Fruit fly (Drosophila melanogaster) whole organism, embryonic: Measurements from ENCODE around the gene Tpr2.

Experiments
- Adf1 ChIP-seq: fragments of 200-800 bp; sonication (Bioruptor generic); IDR thresholded peaks from 2 replicates; pipeline ENCODE4 v1.3.6; 2022; ENCODE audit warnings: missing biosample characterization, missing genetic modification characterization
- Asciz ChIP-seq: fragments of 200-800 bp; sonication (Bioruptor generic); optimal IDR thresholded peaks from 2 replicates; lab custom pipeline; 2017; ENCODE audit warnings: missing biosample characterization, mild to moderate bottlenecking, missing genetic modification characterization, missing genetic modification reagents
- Atf-2 ChIP-seq: fragments of 200-800 bp; sonication (Bioruptor generic); optimal IDR thresholded peaks from 2 replicates; lab custom pipeline; 2016; ENCODE audit warnings: missing biosample characterization, missing genetic modification characterization
- Atf3 ChIP-seq: fragments of 200-800 bp; sonication (Bioruptor generic); optimal IDR thresholded peaks from 3 replicates; lab custom pipeline; 2016; ENCODE audit warnings: missing biosample characterization, missing genetic modification characterization
- BtbVII ChIP-seq: fragments of 200-800 bp; sonication (Bioruptor generic); optimal IDR thresholded peaks from 3 replicates; lab custom pipeline; 2017; ENCODE audit warnings: missing biosample characterization, mild to moderate bottlenecking, missing genetic modification characterization
- CG10209 ChIP-seq: fragments of 200-800 bp; sonication (Bioruptor generic); optimal IDR thresholded peaks from 3 replicates; lab custom pipeline; 2017; ENCODE audit warnings: missing biosample characterization, mild to moderate bottlenecking, missing genetic modification characterization, missing genetic modification reagents
- CG10462 ChIP-seq: fragments of 200-800 bp; sonication (Bioruptor generic); optimal IDR thresholded peaks from 2 replicates; lab custom pipeline; 2016; ENCODE audit warnings: missing biosample characterization, missing genetic modification characterization
- CG10979 ChIP-seq: fragments of 200-800 bp; sonication (Bioruptor generic); optimal IDR thresholded peaks from 2 replicates; lab custom pipeline; 2018; ENCODE audit warnings: missing biosample characterization, mild to moderate bottlenecking, missing genetic modification characterization, moderate library complexity
- CG11093 ChIP-seq: fragments of 200-800 bp; sonication (Bioruptor generic); IDR thresholded peaks from 3 replicates; pipeline ENCODE4 v1.3.6; 2022; ENCODE audit warnings: missing biosample characterization, missing genetic modification characterization
- CG11696 ChIP-seq: fragments of 200-800 bp; sonication (Bioruptor generic); IDR thresholded peaks from 2 replicates; pipeline ENCODE4 v1.3.6; 2022; ENCODE audit warnings: missing biosample characterization, missing genetic modification characterization
- CG12391 ChIP-seq: fragments of 200-800 bp; sonication (Bioruptor generic); optimal IDR thresholded peaks from 3 replicates; lab custom pipeline; 2018; ENCODE audit warnings: missing biosample characterization, mild to moderate bottlenecking, missing genetic modification characterization, moderate library complexity
- CG12769 ChIP-seq: fragments of 200-800 bp; sonication (Bioruptor generic); optimal IDR thresholded peaks from 2 replicates; lab custom pipeline; 2019; ENCODE audit warnings: missing biosample characterization, mild to moderate bottlenecking, missing genetic modification characterization, moderate library complexity
- CG13775 ChIP-seq: fragments of 200-800 bp; sonication (Bioruptor generic); optimal IDR thresholded peaks from 3 replicates; lab custom pipeline; 2017; ENCODE audit warnings: missing biosample characterization, mild to moderate bottlenecking, missing genetic modification characterization
- CG14965 ChIP-seq: fragments of 200-800 bp; sonication (Bioruptor generic); optimal IDR thresholded peaks from 2 replicates; lab custom pipeline; 2016; ENCODE audit warnings: missing biosample characterization, missing genetic modification characterization, borderline replicate concordance
- CG2712 ChIP-seq: fragments of 200-800 bp; optimal IDR thresholded peaks from 3 replicates; lab custom pipeline; 2019; ENCODE audit warnings: missing biosample characterization, mild to moderate bottlenecking, missing genetic modification characterization, moderate library complexity
- CG31365 ChIP-seq: fragments of 200-800 bp; sonication (Bioruptor generic); optimal IDR thresholded peaks from 2 replicates; lab custom pipeline; 2018; ENCODE audit warnings: missing biosample characterization, mild to moderate bottlenecking, missing genetic modification characterization
- CG4424 ChIP-seq: fragments of 200-800 bp; sonication (Bioruptor generic); optimal IDR thresholded peaks from 3 replicates; lab custom pipeline; 2016; ENCODE audit warnings: missing biosample characterization, missing genetic modification characterization
- CG4820 ChIP-seq: fragments of 200-800 bp; sonication (Bioruptor generic); optimal IDR thresholded peaks from 3 replicates; lab custom pipeline; 2016; ENCODE audit warnings: missing biosample characterization, missing genetic modification characterization
- CG9215 ChIP-seq: fragments of 200-800 bp; sonication (Bioruptor generic); IDR thresholded peaks from 2 replicates; pipeline ENCODE4 v1.3.6; 2022; ENCODE audit warnings: missing biosample characterization, missing genetic modification characterization
- Dek ChIP-seq: fragments of 200-800 bp; sonication (Bioruptor generic); optimal IDR thresholded peaks from 3 replicates; lab custom pipeline; 2019; ENCODE audit warnings: missing biosample characterization, mild to moderate bottlenecking, missing genetic modification characterization, moderate library complexity
- E2f1 ChIP-seq: fragments of 200-800 bp; sonication (Bioruptor generic); IDR thresholded peaks from 2 replicates; pipeline ENCODE4 v1.3.6; 2022; ENCODE audit warnings: missing biosample characterization, missing genetic modification characterization
- Ets97D ChIP-seq: fragments of 200-800 bp; sonication (Bioruptor generic); optimal IDR thresholded peaks from 3 replicates; lab custom pipeline; 2016; ENCODE audit warnings: missing biosample characterization, missing genetic modification characterization
- HmgD ChIP-seq: fragments of 200-800 bp; sonication (Bioruptor generic); optimal IDR thresholded peaks from 3 replicates; lab custom pipeline; 2016; ENCODE audit warnings: missing biosample characterization, missing genetic modification characterization
- Hr78 ChIP-seq, 2 experiments: fragments of 200-800 bp in 1 of 2; fragments of >200 bp in 1 of 2; sonication (Bioruptor generic) in 1 of 2; optimal IDR thresholded peaks; 2 replicates each; lab custom pipeline; 2017 to 2019; ENCODE audit warnings: missing biosample characterization in 2 of 2, missing genetic modification characterization in 2 of 2, mild to moderate bottlenecking in 1 of 2, moderate library complexity in 1 of 2
- MBD-R2 ChIP-seq: fragments of 200-800 bp; sonication (Bioruptor generic); IDR thresholded peaks from 2 replicates; pipeline ENCODE4 v1.3.6; 2022; ENCODE audit warnings: missing biosample characterization, missing genetic modification characterization
- Oli ChIP-seq: fragments of 200-800 bp; sonication (Bioruptor generic); optimal IDR thresholded peaks from 2 replicates; lab custom pipeline; 2018; ENCODE audit warnings: missing biosample characterization, mild to moderate bottlenecking, missing genetic modification characterization, moderate library complexity
- Sox100B ChIP-seq: fragments of 200-800 bp; sonication (Bioruptor generic); optimal IDR thresholded peaks from 3 replicates; lab custom pipeline; 2018; ENCODE audit warnings: missing biosample characterization, mild to moderate bottlenecking, missing genetic modification characterization
- TFAM ChIP-seq: fragments of 200-800 bp; sonication (Bioruptor generic); optimal IDR thresholded peaks from 2 replicates; lab custom pipeline; 2017; ENCODE audit warnings: missing biosample characterization, missing genetic modification characterization, inconsistent platforms
- Usf ChIP-seq: fragments of 200-800 bp; sonication (Bioruptor generic); optimal IDR thresholded peaks from 2 replicates; lab custom pipeline; 2017; ENCODE audit warnings: missing genotype, missing biosample characterization, missing genetic modification characterization
- ap ChIP-seq: fragments of 200-800 bp; sonication (Bioruptor generic); IDR thresholded peaks from 2 replicates; pipeline ENCODE4 v1.3.6; 2022; ENCODE audit warnings: missing biosample characterization, missing genetic modification characterization
- ara ChIP-seq: fragments of 200-800 bp; sonication (Bioruptor generic); IDR thresholded peaks from 2 replicates; pipeline ENCODE4 v1.3.6; 2022; ENCODE audit warnings: missing biosample characterization, missing genetic modification characterization
- az2 ChIP-seq: fragments of 200-800 bp; sonication (Bioruptor generic); optimal IDR thresholded peaks from 3 replicates; lab custom pipeline; 2016; ENCODE audit warnings: missing biosample characterization, missing genetic modification characterization
- bsh ChIP-seq, 2 experiments: fragments of 200-800 bp; sonication (Bioruptor generic); optimal IDR thresholded peaks; 2 replicates each; lab custom pipeline; 2017 to 2018; ENCODE audit warnings: mild to moderate bottlenecking in 2 of 2, missing biosample characterization in 2 of 2, missing genetic modification characterization in 2 of 2, moderate library complexity in 1 of 2
- crc ChIP-seq: fragments of 200-800 bp; sonication (Bioruptor generic); optimal IDR thresholded peaks from 2 replicates; lab custom pipeline; 2016; ENCODE audit warnings: missing biosample characterization, missing genetic modification characterization
- dysf ChIP-seq: fragments of 200-800 bp; sonication (Bioruptor generic); IDR thresholded peaks from 3 replicates; pipeline ENCODE4 v1.3.6; 2022; ENCODE audit warnings: missing biosample characterization, missing genetic modification characterization
- emc ChIP-seq: fragments of 200-800 bp; sonication (Bioruptor generic); optimal IDR thresholded peaks from 2 replicates; lab custom pipeline; 2016; ENCODE audit warnings: missing biosample characterization, missing genetic modification characterization
- ems ChIP-seq: fragments of 200-800 bp; sonication (Bioruptor generic); optimal IDR thresholded peaks from 3 replicates; lab custom pipeline; 2016; ENCODE audit warnings: missing biosample characterization, missing genetic modification characterization
- esg ChIP-seq: fragments of 200-800 bp; sonication (Bioruptor generic); conservative IDR thresholded peaks from 2 replicates; pipeline ENCODE4 v1.3.6; 2022; ENCODE audit warnings: missing biosample characterization, missing genetic modification characterization
- gce ChIP-seq: fragments of 200-800 bp; sonication (Bioruptor generic); IDR thresholded peaks from 3 replicates; pipeline ENCODE4 v1.3.6; 2022; ENCODE audit warnings: missing biosample characterization, missing genetic modification characterization
- klu ChIP-seq: fragments of 200-800 bp; sonication (Bioruptor generic); IDR thresholded peaks from 2 replicates; pipeline ENCODE4 v1.3.6; 2022; ENCODE audit warnings: missing biosample characterization, missing genetic modification characterization
- kni ChIP-seq: fragments of 200-800 bp; sonication (Bioruptor generic); optimal IDR thresholded peaks from 3 replicates; lab custom pipeline; 2017; ENCODE audit warnings: mild to moderate bottlenecking, missing biosample characterization, missing genetic modification reagents, missing genetic modification characterization
- onecut ChIP-seq: fragments of 200-800 bp; sonication (Bioruptor generic); IDR thresholded peaks from 2 replicates; pipeline ENCODE4 v1.3.6; 2022; ENCODE audit warnings: missing biosample characterization, missing genetic modification characterization
- p53 ChIP-seq: fragments of 200-800 bp; sonication (Bioruptor generic); optimal IDR thresholded peaks from 2 replicates; lab custom pipeline; 2016; ENCODE audit warnings: missing biosample characterization, missing genetic modification characterization
- pho ChIP-seq: fragments of 200-800 bp; sonication (Bioruptor generic); optimal IDR thresholded peaks from 2 replicates; lab custom pipeline; 2016; ENCODE audit warnings: missing biosample characterization, missing genetic modification characterization
- prd ChIP-seq, 3 experiments: fragments of >200 bp in 2 of 3; fragments of 200-800 bp in 1 of 3; sonication (Bioruptor generic) in 1 of 3; optimal IDR thresholded peaks in 2 of 3; IDR thresholded peaks in 1 of 3; 2 replicates in 2 of 3; 3 replicates in 1 of 3; pipeline versions ENCODE4 v1.3.6 to Lab custom; 2017 to 2022; ENCODE audit warnings: missing biosample characterization in 1 of 3, missing genetic modification characterization in 1 of 3
- sens-2 ChIP-seq: fragments of 200-800 bp; sonication (Bioruptor generic); IDR thresholded peaks from 2 replicates; pipeline ENCODE4 v1.3.6; 2022; ENCODE audit warnings: missing biosample characterization, missing genetic modification characterization
- twi ChIP-seq: fragments of 200-800 bp; optimal IDR thresholded peaks from 2 replicates; lab custom pipeline; 2019; ENCODE audit warnings: missing biosample characterization, mild to moderate bottlenecking, missing genetic modification characterization, moderate library complexity
- wdn ChIP-seq: fragments of 200-800 bp; sonication (Bioruptor generic); IDR thresholded peaks from 2 replicates; pipeline ENCODE4 v1.3.6; 2022; ENCODE audit warnings: missing biosample characterization, missing genetic modification characterization
- z ChIP-seq: fragments of 200-800 bp; sonication (Bioruptor generic); IDR thresholded peaks from 3 replicates; pipeline ENCODE4 v1.3.6; 2022; ENCODE audit warnings: missing biosample characterization, missing genetic modification characterization
- zen ChIP-seq: fragments of 200-800 bp; sonication (Bioruptor generic); optimal IDR thresholded peaks from 3 replicates; lab custom pipeline; 2018; ENCODE audit warnings: missing biosample characterization, mild to moderate bottlenecking, missing genetic modification characterization, moderate library complexity

Tpr2 gene

dm6 chr2L:16534174-16534835, 43.0 kb downstream of the Tpr2 start (continued):
- no peak for TF ChIP-seq sens-2 (GFP tag; lab: Robert Waterston, UW)
- no peak for TF ChIP-seq CG13775 (GFP tag; lab: Kevin White, UChicago)
- TF ChIP-seq CG4820 (GFP tag; lab: Kevin White, UChicago): no peak
- peak; percentile 74 for TF ChIP-seq CG31365 (tag; lab: Kevin White, UChicago)
- peak; percentile 95 for TF ChIP-seq kni (GFP tag; lab: Kevin White, UChicago)
- TF ChIP-seq pho (GFP tag; lab: Kevin White, UChicago): no peak
- TF ChIP-seq Sox100B (GFP tag; lab: Kevin White, UChicago): no peak
- TF ChIP-seq Hr78 (GFP tag; optimal IDR thresholded peaks at IDR 0.05; lab: Kevin White, UChicago): no peak
- no peak for TF ChIP-seq zen (tag; lab: Kevin White, UChicago)
- TF ChIP-seq onecut (GFP tag; lab: Robert Waterston, UW): peak; percentile 60
- TF ChIP-seq Ets97D: no peak
- TF ChIP-seq ems (GFP tag; lab: Kevin White, UChicago): no peak
- TF ChIP-seq ara (GFP tag; lab: Robert Waterston, UW): peak; percentile 68
- TF ChIP-seq CG11093 (GFP tag; lab: Robert Waterston, UW): no peak
- TF ChIP-seq az2 (GFP tag; lab: Kevin White, UChicago): no peak
- TF ChIP-seq CG11696 (GFP tag; lab: Robert Waterston, UW): peak; percentile 20; the same call in 1 of the 2 replicates
- TF ChIP-seq bsh (GFP tag; optimal IDR thresholded peaks at IDR 0.05; lab: Kevin White, UChicago): peak; percentile 14 to 70
- no peak for TF ChIP-seq wdn (GFP tag; lab: Robert Waterston, UW)
- no peak for TF ChIP-seq TFAM
- TF ChIP-seq CG2712 (tag; lab: Kevin White, UChicago): no peak
- TF ChIP-seq Dek (tag; lab: Kevin White, UChicago): no peak
- TF ChIP-seq CG10462 (GFP tag; lab: Kevin White, UChicago): no peak
- no peak for TF ChIP-seq p53
- peak; percentile 22 for TF ChIP-seq BtbVII (GFP tag; lab: Kevin White, UChicago)
- TF ChIP-seq CG12769 (tag; lab: Kevin White, UChicago): peak; percentile 91
- TF ChIP-seq dysf (GFP tag; lab: Robert Waterston, UW): peak; percentile 28; the same call in 1 of the 3 replicates
- TF ChIP-seq CG10209 (GFP tag; lab: Kevin White, UChicago): no peak
- no peak for TF ChIP-seq crc
- 0 out of 3 replicates have a peak, but pooled peaks have one; percentile 55 for TF ChIP-seq z (GFP tag; lab: Robert Waterston, UW)
- TF ChIP-seq CG14965: peak; percentile 7
- TF ChIP-seq emc: no peak
- TF ChIP-seq Atf-2 (GFP tag; lab: Kevin White, UChicago): no peak
- no peak for TF ChIP-seq esg (GFP tag; lab: Robert Waterston, UW)
- TF ChIP-seq prd (optimal IDR thresholded peaks at IDR 0.05; lab: Kevin White, UChicago): no peak
- no peak for TF ChIP-seq prd (GFP tag; IDR thresholded peaks at IDR 0.05; lab: Robert Waterston, UW)
- 0 out of 2 replicates have a peak, but pooled peaks have one; percentile 12 for TF ChIP-seq klu (GFP tag; lab: Robert Waterston, UW)
- no peak for TF ChIP-seq Oli (tag; lab: Kevin White, UChicago)
- TF ChIP-seq CG10979 (tag; lab: Kevin White, UChicago): no peak
- TF ChIP-seq CG12391 (tag; lab: Kevin White, UChicago): no peak
- peak; percentile 14; the same call in 1 of the 2 replicates for TF ChIP-seq E2f1
- no peak for TF ChIP-seq HmgD
- peak; percentile 96 for TF ChIP-seq Adf1 (GFP tag; lab: Robert Waterston, UW)
- TF ChIP-seq gce (GFP tag; lab: Robert Waterston, UW): no peak
- TF ChIP-seq Asciz (GFP tag; lab: Kevin White, UChicago): peak; percentile 67
- peak; percentile 24 for TF ChIP-seq Atf3 (GFP tag; lab: Kevin White, UChicago)
- no peak for TF ChIP-seq twi (tag; lab: Kevin White, UChicago)
- no peak for TF ChIP-seq CG9215 (GFP tag; lab: Robert Waterston, UW)
- TF ChIP-seq ap (GFP tag; lab: Robert Waterston, UW): no peak
- no peak; the same call in 1 of the 2 replicates for TF ChIP-seq MBD-R2
- no peak for TF ChIP-seq CG4424 (GFP tag; lab: Kevin White, UChicago)
- TF ChIP-seq Usf (GFP tag; lab: Kevin White, UChicago): no peak
